Worm (Caenorhabditis elegans) whole organism, L3 larva: ENCODE data around the gene ech-9.

Source experiments
- aly-2 ChIP-seq: fragments of 150-350 bp; optimal IDR thresholded peaks from 2 replicates; lab custom pipeline; 2014; ENCODE audit warnings: missing biosample characterization, missing genetic modification characterization
- egl-27 ChIP-seq: sonication (generic microtip); optimal IDR thresholded peaks from 4 replicates; lab custom pipeline; 2017; ENCODE audit warnings: missing biosample characterization, missing genetic modification reagents, missing genetic modification characterization
- nhr-11 ChIP-seq: fragments of 150-350 bp; optimal IDR thresholded peaks from 2 replicates; lab custom pipeline; 2014; ENCODE audit warnings: missing biosample characterization, missing genetic modification characterization
- nhr-28 ChIP-seq: fragments of 150-350 bp; optimal IDR thresholded peaks from 2 replicates; lab custom pipeline; 2014; ENCODE audit warnings: missing biosample characterization, missing genetic modification characterization
- nhr-77 ChIP-seq: fragments of 150-350 bp; optimal IDR thresholded peaks from 2 replicates; lab custom pipeline; 2014; ENCODE audit warnings: missing biosample characterization, missing genetic modification characterization
- unc-62 ChIP-seq: fragments of 150-350 bp; sonication (generic microtip); optimal IDR thresholded peaks from 4 replicates; lab custom pipeline; 2014; ENCODE audit warnings: missing biosample characterization, missing genetic modification reagents, missing genetic modification characterization

ce11 chrIV:10239045-10239444, 3.9 kb upstream of the ech-9 start, which contains the start of gene ech-8:
- TF ChIP-seq aly-2 (tag; lab: Kevin White, UChicago) (no peak), nhr-11 (tag; lab: Kevin White, UChicago) (no peak), unc-62 (GFP tag; lab: Kevin White, UChicago) (no peak), nhr-77 (tag; lab: Kevin White, UChicago) (no peak), egl-27 (tag; lab: Kevin White, UChicago) (no peak), nhr-28 (tag; lab: Kevin White, UChicago) (no peak)
